Fruit fly (Drosophila melanogaster): ENCODE measurements around the gene pasi1.

pasi1 gene

dm6 chr3R:17758905-17759304, 36.0 kb upstream of the pasi1 start (continued):
- TF ChIP-seq sim (GFP tag; IDR thresholded peaks at IDR 0.05) (no peak), unc-4 (GFP tag; IDR thresholded peaks at IDR 0.05; ENCODE audit: partially characterized antibody) (no peak), CG7271 (tag; optimal IDR thresholded peaks at IDR 0.05) (no peak), ash1 (GFP tag; optimal IDR thresholded peaks at IDR 0.05) (no peak), org-1 (GFP tag; optimal IDR thresholded peaks at IDR 0.05) (no peak), vfl (GFP tag; optimal IDR thresholded peaks at IDR 0.05) (no peak), Usf (GFP tag; optimal IDR thresholded peaks at IDR 0.05) (no peak), gsb (GFP tag; IDR thresholded peaks at IDR 0.05) (no peak), cwo (GFP tag; optimal IDR thresholded peaks at IDR 0.05) (peak; percentile 43), CG8924 (tag; optimal IDR thresholded peaks at IDR 0.05) (no peak), CkIIα-i1 (GFP tag; IDR thresholded peaks at IDR 0.05) (no peak), tio (GFP tag; optimal IDR thresholded peaks at IDR 0.05) (no peak), CG8290 (GFP tag; optimal IDR thresholded peaks at IDR 0.05) (no peak), CG8290 (tag; optimal IDR thresholded peaks at IDR 0.05) (peak in 1 of 2 experiments; percentile 5), CG14050 (GFP tag; IDR thresholded peaks at IDR 0.05) (no peak), CG18011 (GFP tag; optimal IDR thresholded peaks at IDR 0.05) (no peak), cato (GFP tag; optimal IDR thresholded peaks at IDR 0.05; ENCODE audit: borderline replicate concordance) (no peak), zen2 (GFP tag; IDR thresholded peaks at IDR 0.05; ENCODE audit: partially characterized antibody) (no peak), kay (GFP tag; optimal IDR thresholded peaks at IDR 0.05) (no peak), tup (GFP tag; optimal IDR thresholded peaks at IDR 0.05) (no peak), exex (tag; optimal IDR thresholded peaks at IDR 0.05) (peak; percentile 93), CG13775 (GFP tag; optimal IDR thresholded peaks at IDR 0.05) (no peak), btn (GFP tag; optimal IDR thresholded peaks at IDR 0.05) (no peak), CG17359 (tag; optimal IDR thresholded peaks at IDR 0.05) (no peak), tll (GFP tag; optimal IDR thresholded peaks at IDR 0.05) (no peak)

DNA sequence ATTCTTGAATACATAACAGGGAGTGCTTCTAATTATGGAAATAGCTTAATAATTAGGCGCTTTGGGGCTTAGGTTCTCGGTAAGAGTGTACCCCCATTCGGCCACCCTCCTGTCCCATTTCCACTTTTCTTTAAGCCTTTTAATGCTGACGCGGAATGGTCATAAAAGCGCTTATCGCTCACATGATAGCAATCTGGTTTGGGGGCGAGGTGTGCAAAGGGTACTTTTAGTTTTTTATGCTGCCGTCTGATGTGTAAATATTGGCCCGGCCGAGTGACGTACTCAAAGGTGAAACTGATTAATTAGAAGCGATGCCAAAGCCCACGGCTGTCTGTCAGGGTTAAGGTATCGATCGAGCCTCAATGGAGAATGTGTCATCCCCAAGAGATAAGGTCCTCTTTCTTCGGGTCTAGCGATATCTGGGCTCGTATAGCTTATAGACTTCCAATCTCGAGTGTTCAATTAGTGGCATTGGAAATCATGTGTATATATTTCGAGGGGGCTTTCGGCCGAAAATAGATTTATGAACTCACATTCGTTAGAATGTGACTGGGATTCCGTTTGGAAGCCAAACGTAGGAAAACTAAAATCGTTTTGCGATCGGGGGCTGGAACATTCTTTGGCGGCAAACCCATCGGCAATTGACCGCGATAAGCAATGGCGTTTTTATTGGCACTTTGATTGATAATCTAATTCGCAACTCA, 35.0 kb upstream of the pasi1 start:
- TF ChIP-seq schlank (tag; optimal IDR thresholded peaks at IDR 0.05), result peak; percentile 32
- TF ChIP-seq Ptx1 (GFP tag; IDR thresholded peaks at IDR 0.05), result peak; percentile 49; the same call in 1 of the 2 replicates
- TF ChIP-seq Fer3 (tag; optimal IDR thresholded peaks at IDR 0.05), result peak; percentile 13
- TF ChIP-seq CG11456 (GFP tag; IDR thresholded peaks at IDR 0.05), result 0 out of 3 replicates have a peak, but pooled peaks have one; percentile 56
- TF ChIP-seq CG11504 (tag; optimal IDR thresholded peaks at IDR 0.05), result no peak
- no peak for TF ChIP-seq Doc2 (GFP tag; IDR thresholded peaks at IDR 0.05)
- peak; percentile 57 for TF ChIP-seq CG18599 (GFP tag; optimal IDR thresholded peaks at IDR 0.05)
- no peak for TF ChIP-seq CG3065 (GFP tag; optimal IDR thresholded peaks at IDR 0.05)
- TF ChIP-seq CG8290 (GFP tag; optimal IDR thresholded peaks at IDR 0.05), result no peak
- peak in 1 of 2 experiments; percentile 32 for TF ChIP-seq CG8290 (tag; optimal IDR thresholded peaks at IDR 0.05)
- TF ChIP-seq ase (GFP tag; IDR thresholded peaks at IDR 0.05), result no peak
- TF ChIP-seq vnd (GFP tag; IDR thresholded peaks at IDR 0.05; ENCODE audit: partially characterized antibody), result peak; percentile 20; the same call in 1 of the 3 replicates
- TF ChIP-seq mirr (GFP tag; optimal IDR thresholded peaks at IDR 0.05), result peak; percentile 32
- TF ChIP-seq Six4 (GFP tag; optimal IDR thresholded peaks at IDR 0.05), result no peak
- TF ChIP-seq exex (tag; optimal IDR thresholded peaks at IDR 0.05), result peak; percentile 95
- TF ChIP-seq CG4282 (GFP tag; optimal IDR thresholded peaks at IDR 0.05), result no peak
- 0 out of 3 replicates have a peak, but pooled peaks have one; percentile 6 for TF ChIP-seq Dbx (GFP tag; IDR thresholded peaks at IDR 0.05)
- peak; percentile 18 for TF ChIP-seq MTF-1 (GFP tag; optimal IDR thresholded peaks at IDR 0.05; ENCODE audit: borderline replicate concordance)
- TF ChIP-seq dmrt99B (tag; optimal IDR thresholded peaks at IDR 0.05), result no peak
- TF ChIP-seq caup (GFP tag; optimal IDR thresholded peaks at IDR 0.05; ENCODE audit: severe bottlenecking), result peak; percentile 18
- TF ChIP-seq CG12769 (tag; optimal IDR thresholded peaks at IDR 0.05), result peak; percentile 14
- TF ChIP-seq Taf1 (GFP tag; IDR thresholded peaks at IDR 0.05), result no peak
- no peak for TF ChIP-seq seq (GFP tag; IDR thresholded peaks at IDR 0.05)
- TF ChIP-seq lilli (GFP tag; optimal IDR thresholded peaks at IDR 0.05), result no peak
- peak; percentile 39 for TF ChIP-seq Fer1 (GFP tag; optimal IDR thresholded peaks at IDR 0.05)
- peak; percentile 1 for TF ChIP-seq PHDP (tag; optimal IDR thresholded peaks at IDR 0.05)
- no peak for TF ChIP-seq CG13424 (tag; optimal IDR thresholded peaks at IDR 0.05)

Data from whole organism, embryonic.